Fruit fly (Drosophila melanogaster): ENCODE measurements around the gene eIF4EHP.
A peak's percentile ranks its signal among the peaks of the same experiment; 100 is the strongest.

The eIF4EHP gene

DNA sequence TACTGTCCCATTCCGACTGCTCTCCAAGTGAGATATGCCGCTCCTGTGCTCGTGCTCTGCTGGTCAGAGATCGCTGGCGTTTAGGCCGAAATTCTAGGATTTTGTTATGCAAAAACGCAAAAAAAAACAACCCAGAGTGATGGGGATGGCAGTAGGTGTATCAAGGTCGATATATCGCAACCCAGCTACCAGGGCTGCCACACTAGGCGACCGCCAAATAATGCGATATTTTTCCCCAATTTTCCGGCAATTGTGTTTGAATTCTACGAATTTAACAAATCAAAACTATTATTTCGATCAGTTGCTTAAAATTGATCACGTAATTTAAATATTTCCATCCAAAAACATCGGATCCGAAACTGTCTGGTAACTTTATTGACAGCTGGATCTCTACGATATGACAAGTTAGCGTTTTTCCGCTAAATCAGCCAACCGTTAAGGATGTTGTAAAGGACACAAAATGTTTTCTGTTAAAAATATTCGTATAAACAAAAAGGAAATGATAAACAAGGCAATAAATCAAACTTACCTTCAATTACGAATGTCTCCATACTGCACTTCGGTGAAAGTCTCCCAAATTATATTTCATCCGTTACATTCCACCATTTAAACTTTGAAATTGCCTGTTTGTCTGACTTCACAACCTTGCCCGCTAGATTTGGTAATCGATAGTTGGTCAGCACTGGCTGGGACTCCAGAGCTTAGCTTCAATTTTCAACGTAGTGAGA is 71.1 kb downstream of the eIF4EHP start, which contains the start of gene spas (continued):
- peak; percentile 81 for TF ChIP-seq CG9609 (GFP tag; optimal IDR thresholded peaks at IDR 0.05)
- TF ChIP-seq CG42726 (GFP tag; IDR thresholded peaks at IDR 0.05; ENCODE audit: partially characterized antibody): peak; percentile 90
- TF ChIP-seq Lpt (GFP tag; optimal IDR thresholded peaks at IDR 0.05): no peak
- TF ChIP-seq CG2678 (tag; optimal IDR thresholded peaks at IDR 0.05): peak; percentile 63
- TF ChIP-seq fru (optimal IDR thresholded peaks at IDR 0.05): no peak
- peak; percentile 64 for TF ChIP-seq CG18764 (GFP tag; optimal IDR thresholded peaks at IDR 0.05)
- peak; percentile 53 for TF ChIP-seq grau (tag; optimal IDR thresholded peaks at IDR 0.05)
- peak; percentile 3 for TF ChIP-seq mirr (GFP tag; optimal IDR thresholded peaks at IDR 0.05)
- TF ChIP-seq Hr78 (GFP tag; optimal IDR thresholded peaks at IDR 0.05): no peak
- TF ChIP-seq Myb (GFP tag; optimal IDR thresholded peaks at IDR 0.05): peak; percentile 91
- TF ChIP-seq MTF-1 (GFP tag; optimal IDR thresholded peaks at IDR 0.05; ENCODE audit: borderline replicate concordance): no peak
- peak; percentile 49 for TF ChIP-seq CG17359 (tag; optimal IDR thresholded peaks at IDR 0.05)
- TF ChIP-seq CG14014 (GFP tag; IDR thresholded peaks at IDR 0.05): peak; percentile 72; the same call in 1 of the 2 replicates
- no peak for TF ChIP-seq Vsx1 (GFP tag; optimal IDR thresholded peaks at IDR 0.05)
- peak; percentile 52; the same call in 1 of the 2 replicates for TF ChIP-seq wor (GFP tag; IDR thresholded peaks at IDR 0.05)
- peak; percentile 83 for TF ChIP-seq MESR4 (GFP tag; optimal IDR thresholded peaks at IDR 0.05)
- no peak for TF ChIP-seq pros (GFP tag; optimal IDR thresholded peaks at IDR 0.05)
- no peak for TF ChIP-seq en (GFP tag; optimal IDR thresholded peaks at IDR 0.05)
- peak; percentile 32 for TF ChIP-seq btn (GFP tag; optimal IDR thresholded peaks at IDR 0.05)
- peak; percentile 37 for TF ChIP-seq Oaz (GFP tag; IDR thresholded peaks at IDR 0.05)
- no peak for TF ChIP-seq CG10565 (GFP tag; optimal IDR thresholded peaks at IDR 0.05)
- 0 out of 3 replicates have a peak, but pooled peaks have one; percentile 49 for TF ChIP-seq CG2889 (GFP tag; IDR thresholded peaks at IDR 0.05)
- TF ChIP-seq Xbp1 (GFP tag; optimal IDR thresholded peaks at IDR 0.05): peak; percentile 65
- TF ChIP-seq pho (GFP tag; optimal IDR thresholded peaks at IDR 0.05): peak; percentile 83
- no peak for TF ChIP-seq so (GFP tag; IDR thresholded peaks at IDR 0.05)
- TF ChIP-seq Bgb (GFP tag; IDR thresholded peaks at IDR 0.05; ENCODE audit: partially characterized antibody): peak; percentile 94
- TF ChIP-seq sim (GFP tag; IDR thresholded peaks at IDR 0.05): peak; percentile 66
- peak; percentile 11 for TF ChIP-seq CG12219 (GFP tag; optimal IDR thresholded peaks at IDR 0.05)
- TF ChIP-seq Ets97D (GFP tag; optimal IDR thresholded peaks at IDR 0.05): peak; percentile 58
- peak; percentile 74 for TF ChIP-seq lmd (GFP tag; IDR thresholded peaks at IDR 0.05)
- TF ChIP-seq gfzf (GFP tag; optimal IDR thresholded peaks at IDR 0.05): peak; percentile 27
- TF ChIP-seq CG10209 (GFP tag; optimal IDR thresholded peaks at IDR 0.05): peak; percentile 55
- TF ChIP-seq sc (optimal IDR thresholded peaks at IDR 0.05): no peak
- no peak for TF ChIP-seq sc (GFP tag; optimal IDR thresholded peaks at IDR 0.05)
- TF ChIP-seq ase (GFP tag; IDR thresholded peaks at IDR 0.05): peak; percentile 53; the same call in 1 of the 3 replicates
- TF ChIP-seq Hey (tag; optimal IDR thresholded peaks at IDR 0.05): no peak
- no peak for TF ChIP-seq zf30C (GFP tag; optimal IDR thresholded peaks at IDR 0.05)
- peak; percentile 87 for TF ChIP-seq zfh1 (GFP tag; IDR thresholded peaks at IDR 0.05)
- no peak for TF ChIP-seq CG6813 (GFP tag; optimal IDR thresholded peaks at IDR 0.05)
- peak; percentile 83 for TF ChIP-seq Rfx (GFP tag; IDR thresholded peaks at IDR 0.05)
- peak; percentile 83 for TF ChIP-seq tx (GFP tag; optimal IDR thresholded peaks at IDR 0.05)
- TF ChIP-seq D (optimal IDR thresholded peaks at IDR 0.05): no peak
- TF ChIP-seq D (GFP tag; optimal IDR thresholded peaks at IDR 0.05): peak; percentile 35
- TF ChIP-seq ERR (GFP tag; optimal IDR thresholded peaks at IDR 0.05): peak; percentile 13
- TF ChIP-seq Hmr (GFP tag; optimal IDR thresholded peaks at IDR 0.05): peak; percentile 71
- no peak for TF ChIP-seq gsb-n (tag; optimal IDR thresholded peaks at IDR 0.05)
- TF ChIP-seq CG43689 (GFP tag; IDR thresholded peaks at IDR 0.05): no peak
- TF ChIP-seq CG14050 (GFP tag; IDR thresholded peaks at IDR 0.05): peak; percentile 40; the same call in 2 of the 3 replicates
- TF ChIP-seq CG3847 (GFP tag; IDR thresholded peaks at IDR 0.05): peak; percentile 82
- peak; percentile 12 for TF ChIP-seq repo (GFP tag; optimal IDR thresholded peaks at IDR 0.05)
